Worm (Caenorhabditis elegans): Measurements from ENCODE around the gene K06A9.3.

The K06A9.3 gene

DNA sequence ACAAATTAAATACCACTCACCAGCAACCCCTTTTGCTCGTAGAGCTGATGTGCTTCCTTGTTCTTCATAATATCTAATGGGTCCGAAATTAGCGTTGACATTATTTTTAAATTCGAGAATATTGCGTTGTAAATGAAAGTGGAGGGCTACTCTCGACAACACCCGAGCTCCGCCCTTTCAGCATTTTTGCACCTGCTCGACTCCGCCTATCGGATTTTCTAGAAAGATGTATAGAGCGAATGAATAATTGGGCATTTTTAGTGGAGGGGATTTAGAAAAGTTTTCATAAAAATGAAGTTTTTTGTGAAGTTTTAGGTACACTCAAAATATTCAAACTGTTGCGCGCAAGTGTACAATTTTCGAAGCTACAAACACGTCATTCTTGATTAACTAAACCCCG, 40.9 kb downstream of the K06A9.3 start, which contains the start of gene F09E10.5:
Gene F09E10.5 (minus strand): TSS at position 101 of the 400 bp plus-strand sequence.
- TF ChIP-seq nhr-129 (tag; optimal IDR thresholded peaks at IDR 0.05) (no peak), sem-4 (tag; optimal IDR thresholded peaks at IDR 0.05) (no peak), nhr-237 (tag; optimal IDR thresholded peaks at IDR 0.05) (no peak), nhr-11 (tag; optimal IDR thresholded peaks at IDR 0.05) (no peak), zag-1 (tag; optimal IDR thresholded peaks at IDR 0.05) (no peak), lin-39 (tag; optimal IDR thresholded peaks at IDR 0.05) (no peak), ztf-1 (GFP tag; conservative IDR thresholded peaks at IDR 0.05) (no peak), snpc-4 (tag; optimal IDR thresholded peaks at IDR 0.05) (no peak), egl-27 (tag; optimal IDR thresholded peaks at IDR 0.05) (no peak), mdl-1 (tag; optimal IDR thresholded peaks at IDR 0.05) (no peak)

DNA sequence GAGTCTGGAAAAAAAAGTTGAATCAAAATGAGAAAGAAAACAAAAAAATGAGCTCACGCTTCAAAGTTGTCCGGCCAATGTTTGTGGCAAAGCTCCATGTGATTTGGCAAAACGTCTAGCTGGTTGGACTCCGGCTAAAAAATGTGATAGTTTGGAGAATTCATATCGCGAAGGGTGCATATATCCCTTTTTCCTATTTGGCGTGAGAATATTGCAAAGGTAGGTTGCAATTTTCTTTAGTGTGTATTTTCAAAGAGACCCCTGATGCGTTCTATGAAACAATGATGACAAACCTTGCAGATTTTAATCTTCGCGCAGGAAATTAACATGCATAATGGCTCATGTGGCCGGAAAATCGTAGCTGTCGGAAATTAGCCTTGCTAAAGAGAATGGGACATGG, 43.0 kb downstream of the K06A9.3 start:
- TF ChIP-seq nhr-129 (tag; optimal IDR thresholded peaks at IDR 0.05): peak; percentile 9
- TF ChIP-seq R02D3.7 (tag; optimal IDR thresholded peaks at IDR 0.05): no peak
- no peak for TF ChIP-seq dmd-4 (tag; optimal IDR thresholded peaks at IDR 0.05)

ce11 chrX:1491036-1491435, 44.1 kb downstream of the K06A9.3 start:
- no peak for TF ChIP-seq Y55F3AM.14 (GFP tag; optimal IDR thresholded peaks at IDR 0.05)
- TF ChIP-seq egl-27 (tag; optimal IDR thresholded peaks at IDR 0.05): no peak
- no peak for TF ChIP-seq snpc-4 (tag; optimal IDR thresholded peaks at IDR 0.05)
- no peak for TF ChIP-seq ztf-4 (tag; optimal IDR thresholded peaks at IDR 0.05)
- no peak for TF ChIP-seq unc-39 (tag; optimal IDR thresholded peaks at IDR 0.05)
- no peak for TF ChIP-seq blmp-1 (tag; optimal IDR thresholded peaks at IDR 0.05; ENCODE audit: insufficient read depth)
- TF ChIP-seq sma-9 (GFP tag; optimal IDR thresholded peaks at IDR 0.05): no peak
- TF ChIP-seq sma-9 (tag; optimal IDR thresholded peaks at IDR 0.05): no peak
- TF ChIP-seq mbf-1 (tag; optimal IDR thresholded peaks at IDR 0.05): no peak
- TF ChIP-seq dmd-4 (tag; optimal IDR thresholded peaks at IDR 0.05): no peak
- no peak for TF ChIP-seq gmeb-1 (tag; optimal IDR thresholded peaks at IDR 0.05)
- no peak for TF ChIP-seq nhr-25 (tag; optimal IDR thresholded peaks at IDR 0.05)
- TF ChIP-seq lsy-2 (tag; optimal IDR thresholded peaks at IDR 0.05): no peak
- no peak for TF ChIP-seq elt-3 (tag; optimal IDR thresholded peaks at IDR 0.05)
- TF ChIP-seq nhr-12 (tag; optimal IDR thresholded peaks at IDR 0.05): no peak
- no peak for TF ChIP-seq C34F6.9 (tag; optimal IDR thresholded peaks at IDR 0.05)
- no peak for TF ChIP-seq unc-55 (GFP tag; optimal IDR thresholded peaks at IDR 0.05)
- TF ChIP-seq nhr-21 (tag; optimal IDR thresholded peaks at IDR 0.05): no peak
- no peak for TF ChIP-seq ceh-82 (tag; optimal IDR thresholded peaks at IDR 0.05)
- TF ChIP-seq alr-1 (tag; optimal IDR thresholded peaks at IDR 0.05): no peak

ce11 chrX:1489574-1489973, 45.6 kb downstream of the K06A9.3 start:
- TF ChIP-seq nhr-6 (tag; optimal IDR thresholded peaks at IDR 0.05) (no peak), sma-9 (GFP tag; optimal IDR thresholded peaks at IDR 0.05) (peak; percentile 2), sma-9 (tag; optimal IDR thresholded peaks at IDR 0.05) (no peak)

ce11 chrX:1488775-1489174, 46.4 kb downstream of the K06A9.3 start:
- no peak for TF ChIP-seq ztf-1 (GFP tag; conservative IDR thresholded peaks at IDR 0.05)
- no peak for TF ChIP-seq ztf-4 (tag; optimal IDR thresholded peaks at IDR 0.05)
- no peak for TF ChIP-seq nhr-23 (tag; optimal IDR thresholded peaks at IDR 0.05)
- TF ChIP-seq nhr-11 (tag; optimal IDR thresholded peaks at IDR 0.05): no peak
- TF ChIP-seq sma-3 (GFP tag; optimal IDR thresholded peaks at IDR 0.05): no peak
- no peak for TF ChIP-seq C34F6.9 (tag; optimal IDR thresholded peaks at IDR 0.05)

- TF ChIP-seq ztf-1 (GFP tag; conservative IDR thresholded peaks at IDR 0.05) (0 out of 2 replicates have a peak, but pooled peaks have one; percentile 47), nhr-10 (tag; optimal IDR thresholded peaks at IDR 0.05) (no peak)
Observed at ce11 chrX:1487096-1487495, 48.1 kb downstream of the K06A9.3 start.
